Fruit fly (Drosophila melanogaster) whole organism, embryonic: ENCODE measurements around the gene tweek.

Experiments used
- Aef1 ChIP-seq: fragments of 200-800 bp; sonication (Bioruptor generic); IDR thresholded peaks from 3 replicates; pipeline ENCODE4 v1.3.6; 2022; ENCODE audit warnings: missing biosample characterization, missing genetic modification characterization
- Asciz ChIP-seq: fragments of 200-800 bp; sonication (Bioruptor generic); optimal IDR thresholded peaks from 2 replicates; lab custom pipeline; 2017; ENCODE audit warnings: missing biosample characterization, mild to moderate bottlenecking, missing genetic modification characterization, missing genetic modification reagents
- Awh ChIP-seq: fragments of 200-800 bp; sonication (Bioruptor generic); IDR thresholded peaks from 2 replicates; pipeline ENCODE4, ENCODE4 v1.3.6; 2022; ENCODE audit warnings: missing biosample characterization, missing genetic modification characterization
- CG1024 ChIP-seq: fragments of 200-800 bp; sonication (Bioruptor generic); IDR thresholded peaks from 2 replicates; pipeline ENCODE4 v1.3.6; 2022; ENCODE audit warnings: missing biosample characterization, missing genetic modification characterization
- CG11696 ChIP-seq: fragments of 200-800 bp; sonication (Bioruptor generic); IDR thresholded peaks from 2 replicates; pipeline ENCODE4 v1.3.6; 2022; ENCODE audit warnings: missing biosample characterization, missing genetic modification characterization
- CG12071 ChIP-seq: fragments of 200-800 bp; sonication (Bioruptor generic); optimal IDR thresholded peaks from 3 replicates; lab custom pipeline; 2018; ENCODE audit warnings: missing biosample characterization, mild to moderate bottlenecking, missing genetic modification characterization
- CG12942 ChIP-seq: fragments of 200-800 bp; sonication (Bioruptor generic); optimal IDR thresholded peaks from 3 replicates; lab custom pipeline; 2016; ENCODE audit warnings: missing biosample characterization, missing genetic modification characterization
- CG13296 ChIP-seq: fragments of 200-800 bp; sonication (Bioruptor generic); optimal IDR thresholded peaks from 3 replicates; lab custom pipeline; 2018; ENCODE audit warnings: missing biosample characterization, mild to moderate bottlenecking, missing genetic modification characterization
- CG14050 ChIP-seq: fragments of 200-800 bp; sonication (Bioruptor generic); IDR thresholded peaks from 3 replicates; pipeline ENCODE4 v1.3.6; 2022; ENCODE audit warnings: missing biosample characterization, missing genetic modification characterization
- CG16813 ChIP-seq: fragments of 200-800 bp; sonication (Bioruptor generic); IDR thresholded peaks from 3 replicates; pipeline ENCODE4 v1.3.6; 2022; ENCODE audit warnings: missing biosample characterization, missing genetic modification characterization; ENCODE audit not compliant: partially characterized antibody
- CG17612 ChIP-seq: fragments of 200-800 bp; sonication (Bioruptor generic); IDR thresholded peaks from 2 replicates; pipeline ENCODE4 v1.3.6; 2022; ENCODE audit warnings: missing biosample characterization, missing genetic modification characterization
- CG17912 ChIP-seq: fragments of 200-800 bp; sonication (Bioruptor generic); optimal IDR thresholded peaks from 2 replicates; lab custom pipeline; 2018; ENCODE audit warnings: missing biosample characterization, mild to moderate bottlenecking, missing genetic modification characterization
- CG2129 ChIP-seq: fragments of 200-800 bp; sonication (Bioruptor generic); IDR thresholded peaks from 2 replicates; pipeline ENCODE4 v1.3.6; 2022; ENCODE audit warnings: missing biosample characterization, missing genetic modification characterization; ENCODE audit not compliant: partially characterized antibody
- CG4617 ChIP-seq: fragments of 200-800 bp; sonication (Bioruptor generic); optimal IDR thresholded peaks from 3 replicates; lab custom pipeline; 2016; ENCODE audit warnings: missing biosample characterization, missing genetic modification characterization, borderline replicate concordance
- CG6854 ChIP-seq: fragments of 200-800 bp; sonication (Bioruptor generic); optimal IDR thresholded peaks from 3 replicates; lab custom pipeline; 2017; ENCODE audit warnings: missing biosample characterization, mild to moderate bottlenecking, missing genetic modification characterization
- CG8765 ChIP-seq: fragments of 200-800 bp; sonication (Bioruptor generic); IDR thresholded peaks from 2 replicates; pipeline ENCODE4 v1.3.6; 2022; ENCODE audit warnings: missing biosample characterization, missing genetic modification characterization
- CG9797 ChIP-seq: fragments of 200-800 bp; sonication (Bioruptor generic); optimal IDR thresholded peaks from 3 replicates; lab custom pipeline; 2018; ENCODE audit warnings: missing biosample characterization, mild to moderate bottlenecking, missing genetic modification characterization
- Camta ChIP-seq: fragments of 200-800 bp; sonication (Bioruptor generic); optimal IDR thresholded peaks from 2 replicates; lab custom pipeline; 2016; ENCODE audit warnings: missing biosample characterization, missing genetic modification characterization
- CoRest ChIP-seq: fragments of 200-800 bp; sonication (Bioruptor generic); optimal IDR thresholded peaks from 3 replicates; lab custom pipeline; 2018; ENCODE audit warnings: missing biosample characterization, mild to moderate bottlenecking, missing genetic modification characterization, moderate library complexity
- Dp ChIP-seq: fragments of 200-800 bp; sonication (Bioruptor generic); optimal IDR thresholded peaks from 2 replicates; lab custom pipeline; 2018; ENCODE audit warnings: missing biosample characterization, mild to moderate bottlenecking, missing genetic modification characterization, moderate library complexity
- E2f2 ChIP-seq: fragments of 200-800 bp; sonication (Bioruptor generic); IDR thresholded peaks from 2 replicates; pipeline ENCODE4 v1.3.6; 2022; ENCODE audit warnings: missing biosample characterization, missing genetic modification characterization
- HLHmδ ChIP-seq: fragments of 200-800 bp; sonication (Bioruptor generic); optimal IDR thresholded peaks from 2 replicates; lab custom pipeline; 2018; ENCODE audit warnings: missing biosample characterization, mild to moderate bottlenecking, missing genetic modification characterization, moderate library complexity
- Hmr ChIP-seq: fragments of 200-800 bp; sonication (Bioruptor generic); optimal IDR thresholded peaks from 3 replicates; lab custom pipeline; 2017; ENCODE audit warnings: mild to moderate bottlenecking, missing biosample characterization, missing genetic modification reagents, missing genetic modification characterization
- Hr51 ChIP-seq, 2 experiments: fragments of 200-800 bp; sonication (Bioruptor generic); optimal IDR thresholded peaks; 2 replicates in 1 of 2; 3 replicates in 1 of 2; lab custom pipeline; 2016 to 2018; ENCODE audit warnings: missing biosample characterization in 2 of 2, missing genetic modification characterization in 2 of 2, mild to moderate bottlenecking in 1 of 2, moderate library complexity in 1 of 2
- MESR4 ChIP-seq: fragments of 200-800 bp; sonication (Bioruptor generic); optimal IDR thresholded peaks from 2 replicates; lab custom pipeline; 2018; ENCODE audit warnings: missing biosample characterization, mild to moderate bottlenecking, missing genetic modification characterization, moderate library complexity
- Myb ChIP-seq: fragments of 200-800 bp; sonication (Bioruptor generic); optimal IDR thresholded peaks from 2 replicates; lab custom pipeline; 2016; ENCODE audit warnings: missing biosample characterization, missing genetic modification characterization
- Sox102F ChIP-seq: fragments of 200-800 bp; sonication (Bioruptor generic); optimal IDR thresholded peaks from 2 replicates; lab custom pipeline; 2018; ENCODE audit warnings: missing biosample characterization, mild to moderate bottlenecking, missing genetic modification characterization, moderate library complexity
- Vsx1 ChIP-seq: fragments of 200-800 bp; sonication (Bioruptor generic); optimal IDR thresholded peaks from 2 replicates; lab custom pipeline; 2017; ENCODE audit warnings: missing biosample characterization, mild to moderate bottlenecking, missing genetic modification characterization, missing genetic modification reagents
- Xbp1 ChIP-seq: fragments of 200-800 bp; sonication (Bioruptor generic); optimal IDR thresholded peaks from 3 replicates; lab custom pipeline; 2016; ENCODE audit warnings: missing biosample characterization, mild to moderate bottlenecking, missing genetic modification characterization
- aop ChIP-seq: fragments of 200-800 bp; sonication (Bioruptor generic); IDR thresholded peaks from 2 replicates; pipeline ENCODE4 v1.3.6; 2022; ENCODE audit warnings: missing biosample characterization, missing genetic modification characterization
- ap ChIP-seq: fragments of 200-800 bp; sonication (Bioruptor generic); IDR thresholded peaks from 2 replicates; pipeline ENCODE4 v1.3.6; 2022; ENCODE audit warnings: missing biosample characterization, missing genetic modification characterization
- ato ChIP-seq: fragments of 200-800 bp; sonication (Bioruptor generic); IDR thresholded peaks from 2 replicates; pipeline ENCODE4 v1.3.6; 2022; ENCODE audit warnings: missing biosample characterization, missing genetic modification characterization; ENCODE audit not compliant: partially characterized antibody
- bab2 ChIP-seq: fragments of 200-800 bp; sonication (Bioruptor generic); optimal IDR thresholded peaks from 2 replicates; lab custom pipeline; 2016; ENCODE audit warnings: missing biosample characterization, missing genetic modification characterization
- bowl ChIP-seq: fragments of 200-800 bp; sonication (Bioruptor generic); IDR thresholded peaks from 2 replicates; pipeline ENCODE4 v1.3.6; 2022; ENCODE audit warnings: missing biosample characterization, missing genetic modification characterization
- br ChIP-seq: fragments of >200 bp; optimal IDR thresholded peaks from 2 replicates; lab custom pipeline; 2017
- cad ChIP-seq: fragments of >200 bp; optimal IDR thresholded peaks from 2 replicates; lab custom pipeline; 2017; ENCODE audit warnings: missing biosample characterization, missing genetic modification characterization
- caup ChIP-seq: fragments of 200-800 bp; sonication (Bioruptor generic); optimal IDR thresholded peaks from 3 replicates; lab custom pipeline; 2017; ENCODE audit warnings: missing biosample characterization, mild to moderate bottlenecking, missing genetic modification characterization, moderate library complexity; ENCODE audit not compliant: severe bottlenecking
- dm ChIP-seq: fragments of 200-800 bp; sonication (Bioruptor generic); optimal IDR thresholded peaks from 3 replicates; lab custom pipeline; 2016; ENCODE audit warnings: missing biosample characterization, missing genetic modification characterization
- dysf ChIP-seq: fragments of 200-800 bp; sonication (Bioruptor generic); IDR thresholded peaks from 3 replicates; pipeline ENCODE4 v1.3.6; 2022; ENCODE audit warnings: missing biosample characterization, missing genetic modification characterization
- eyg ChIP-seq: fragments of 200-800 bp; sonication (Bioruptor generic); optimal IDR thresholded peaks from 3 replicates; lab custom pipeline; 2016; ENCODE audit warnings: missing biosample characterization, missing genetic modification characterization
- gsb-n ChIP-seq: fragments of 200-800 bp; sonication (Bioruptor generic); optimal IDR thresholded peaks from 3 replicates; lab custom pipeline; 2018; ENCODE audit warnings: missing biosample characterization, mild to moderate bottlenecking, missing genetic modification characterization
- mirr ChIP-seq: fragments of 200-800 bp; sonication (Bioruptor generic); optimal IDR thresholded peaks from 3 replicates; lab custom pipeline; 2018; ENCODE audit warnings: missing biosample characterization, mild to moderate bottlenecking, missing genetic modification characterization
- nerfin-2 ChIP-seq: fragments of 200-800 bp; sonication (Bioruptor generic); IDR thresholded peaks from 2 replicates; pipeline ENCODE4 v1.3.6; 2022; ENCODE audit warnings: missing biosample characterization, missing genetic modification characterization; ENCODE audit not compliant: partially characterized antibody
- org-1 ChIP-seq: fragments of 200-800 bp; sonication (Bioruptor generic); optimal IDR thresholded peaks from 2 replicates; lab custom pipeline; 2017; ENCODE audit warnings: missing biosample characterization, missing genetic modification characterization
- otp ChIP-seq: fragments of 200-800 bp; sonication (Bioruptor generic); IDR thresholded peaks from 3 replicates; pipeline ENCODE4, ENCODE4 v1.3.6; 2022; ENCODE audit warnings: missing biosample characterization, missing genetic modification characterization
- rib ChIP-seq: fragments of 200-800 bp; sonication (Bioruptor generic); IDR thresholded peaks from 2 replicates; pipeline ENCODE4 v1.3.6; 2022; ENCODE audit warnings: missing biosample characterization, missing genetic modification characterization
- slp2 ChIP-seq: fragments of 200-800 bp; sonication (Bioruptor generic); optimal IDR thresholded peaks from 2 replicates; lab custom pipeline; 2016; ENCODE audit warnings: missing biosample characterization, missing genetic modification characterization
- so ChIP-seq: fragments of 200-800 bp; sonication (Bioruptor generic); IDR thresholded peaks from 3 replicates; pipeline ENCODE4 v1.3.6; 2022; ENCODE audit warnings: missing biosample characterization, missing genetic modification characterization
- stwl ChIP-seq: fragments of 200-800 bp; sonication (Bioruptor generic); optimal IDR thresholded peaks from 3 replicates; lab custom pipeline; 2018; ENCODE audit warnings: missing biosample characterization, mild to moderate bottlenecking, missing genetic modification characterization, moderate library complexity
- z ChIP-seq: fragments of 200-800 bp; sonication (Bioruptor generic); IDR thresholded peaks from 3 replicates; pipeline ENCODE4 v1.3.6; 2022; ENCODE audit warnings: missing biosample characterization, missing genetic modification characterization
- zen2 ChIP-seq: fragments of 200-800 bp; sonication (Bioruptor generic); IDR thresholded peaks from 3 replicates; pipeline ENCODE4 v1.3.6; 2022; ENCODE audit warnings: missing biosample characterization, missing genetic modification characterization; ENCODE audit not compliant: partially characterized antibody
- zf30C ChIP-seq: fragments of 200-800 bp; sonication (Bioruptor generic); optimal IDR thresholded peaks from 3 replicates; lab custom pipeline; 2018; ENCODE audit warnings: missing biosample characterization, mild to moderate bottlenecking, missing genetic modification characterization

The tweek gene

dm6 chr2L:16902003-16902402, 13.7 kb downstream of the tweek start, which contains the start of gene CG12288:
TSS of gene CG12288 (minus strand) at chr2L:16902218.
- TF ChIP-seq CG13296 (GFP tag; lab: Kevin White, UChicago): no peak
- peak; percentile 65 for TF ChIP-seq dm
- TF ChIP-seq eyg: no peak
- TF ChIP-seq CG12071: no peak
- no peak for TF ChIP-seq org-1 (GFP tag; lab: Kevin White, UChicago)
- no peak for TF ChIP-seq Hmr (GFP tag; lab: Kevin White, UChicago)
- no peak for TF ChIP-seq mirr (GFP tag; lab: Kevin White, UChicago)
- TF ChIP-seq CG2129 (GFP tag; lab: Robert Waterston, UW): no peak
- no peak for TF ChIP-seq ato (GFP tag; lab: Robert Waterston, UW)
- TF ChIP-seq rib (GFP tag; lab: Robert Waterston, UW): no peak
- TF ChIP-seq gsb-n: no peak
- TF ChIP-seq otp (GFP tag; lab: Robert Waterston, UW): no peak
- no peak for TF ChIP-seq br (lab: Kevin White, UChicago)
- TF ChIP-seq dysf (GFP tag; lab: Robert Waterston, UW): no peak
- no peak for TF ChIP-seq slp2 (GFP tag; lab: Kevin White, UChicago)
- TF ChIP-seq Vsx1 (GFP tag; lab: Kevin White, UChicago): no peak
- TF ChIP-seq so: no peak
- TF ChIP-seq CG16813 (GFP tag; lab: Robert Waterston, UW): no peak
- TF ChIP-seq Camta (GFP tag; lab: Kevin White, UChicago): no peak
- peak; percentile 46 for TF ChIP-seq MESR4 (GFP tag; lab: Kevin White, UChicago)
- no peak for TF ChIP-seq aop (GFP tag; lab: Robert Waterston, UW)
- no peak for TF ChIP-seq CG11696 (GFP tag; lab: Robert Waterston, UW)
- TF ChIP-seq nerfin-2 (GFP tag; lab: Robert Waterston, UW): no peak
- TF ChIP-seq stwl (tag; lab: Kevin White, UChicago): peak; percentile 74
- TF ChIP-seq bowl (GFP tag; lab: Robert Waterston, UW): no peak
- no peak for TF ChIP-seq CG17612 (GFP tag; lab: Robert Waterston, UW)
- TF ChIP-seq CoRest (tag; lab: Kevin White, UChicago): no peak
- no peak for TF ChIP-seq CG17912 (GFP tag; lab: Kevin White, UChicago)
- no peak for TF ChIP-seq HLHmδ (GFP tag; lab: Kevin White, UChicago)
- TF ChIP-seq bab2 (GFP tag; lab: Kevin White, UChicago): no peak
- TF ChIP-seq Xbp1 (GFP tag; lab: Kevin White, UChicago): no peak
- TF ChIP-seq Hr51 (GFP tag; optimal IDR thresholded peaks at IDR 0.05; lab: Kevin White, UChicago): no peak
- TF ChIP-seq caup: no peak
- no peak for TF ChIP-seq zf30C (GFP tag; lab: Kevin White, UChicago)
- TF ChIP-seq cad (GFP tag; lab: Kevin White, UChicago): no peak
- peak; percentile 62 for TF ChIP-seq Myb (GFP tag; lab: Kevin White, UChicago)
- no peak for TF ChIP-seq CG12942 (GFP tag; lab: Kevin White, UChicago)
- no peak for TF ChIP-seq CG14050 (GFP tag; lab: Robert Waterston, UW)
- peak; percentile 45; the same call in 1 of the 2 replicates for TF ChIP-seq E2f2 (GFP tag; lab: Robert Waterston, UW)
- no peak for TF ChIP-seq Awh
- TF ChIP-seq CG1024 (GFP tag; lab: Robert Waterston, UW): no peak
- TF ChIP-seq CG4617 (GFP tag; lab: Kevin White, UChicago): peak; percentile 35
- TF ChIP-seq CG8765 (GFP tag; lab: Robert Waterston, UW): no peak
- no peak for TF ChIP-seq Aef1 (GFP tag; lab: Robert Waterston, UW)
- peak; percentile 55 for TF ChIP-seq CG9797 (GFP tag; lab: Kevin White, UChicago)
- TF ChIP-seq CG6854: no peak
- TF ChIP-seq Dp (GFP tag; lab: Kevin White, UChicago): peak; percentile 47
- no peak for TF ChIP-seq z
- no peak for TF ChIP-seq Sox102F (GFP tag; lab: Kevin White, UChicago)
- no peak for TF ChIP-seq zen2 (GFP tag; lab: Robert Waterston, UW)
- TF ChIP-seq ap (GFP tag; lab: Robert Waterston, UW): no peak
- no peak for TF ChIP-seq Asciz
